Worm (Caenorhabditis elegans): ENCODE measurements around the gene C42D4.19.
A peak's percentile ranks its signal among the peaks of the same experiment; 100 is the strongest.

Gene C42D4.19

ce11 chrIV:7175346-7175745 is at the start of gene C42D4.19:
TSS of gene C42D4.19 (plus strand) at chrIV:7175646.
- TF ChIP-seq hmg-11 (tag; optimal IDR thresholded peaks at IDR 0.05) (no peak), nhr-77 (tag; optimal IDR thresholded peaks at IDR 0.05) (no peak), pqm-1 (tag; optimal IDR thresholded peaks at IDR 0.05) (no peak), fos-1 (tag; optimal IDR thresholded peaks at IDR 0.05) (no peak), ztf-11 (tag; optimal IDR thresholded peaks at IDR 0.05) (no peak)

DNA sequence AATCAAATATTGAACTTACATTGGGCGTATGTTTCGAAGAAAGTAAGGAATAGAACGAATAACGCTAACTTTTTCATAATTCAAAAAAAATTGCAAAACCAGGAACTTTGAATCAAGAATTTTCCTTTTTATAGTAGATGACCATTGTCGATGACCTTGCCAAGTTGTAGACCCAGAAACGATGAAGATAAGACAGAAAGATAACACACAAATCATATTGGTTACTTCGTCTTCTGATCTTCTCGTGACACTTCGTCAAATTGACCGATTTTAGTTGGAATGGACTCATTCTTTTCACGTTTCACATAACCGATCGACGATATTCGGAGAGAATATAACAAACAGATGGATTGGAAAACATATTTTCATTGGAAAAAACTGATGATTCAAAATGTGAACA is 43.7 kb upstream of the C42D4.19 start, which contains the start of gene grsp-3:
grsp-3 (minus strand) TSS at position 149 of the 400 bp plus-strand sequence.
- TF ChIP-seq ceh-28 (tag; optimal IDR thresholded peaks at IDR 0.05): peak; percentile 38
- no peak for TF ChIP-seq ama-1 (optimal IDR thresholded peaks at IDR 0.05)
- TF ChIP-seq elt-1 (tag; optimal IDR thresholded peaks at IDR 0.05): peak; percentile 46
- peak in 1 of 3 experiments; percentile 61 for TF ChIP-seq elt-3 (tag; optimal IDR thresholded peaks at IDR 0.05)
- TF ChIP-seq nhr-25 (tag; optimal IDR thresholded peaks at IDR 0.05): peak; percentile 77
- peak; percentile 89 for TF ChIP-seq nhr-23 (tag; optimal IDR thresholded peaks at IDR 0.05)
- no peak for TF ChIP-seq lin-15B (tag; optimal IDR thresholded peaks at IDR 0.05)
- no peak for TF ChIP-seq jun-1 (tag; optimal IDR thresholded peaks at IDR 0.05)

DNA sequence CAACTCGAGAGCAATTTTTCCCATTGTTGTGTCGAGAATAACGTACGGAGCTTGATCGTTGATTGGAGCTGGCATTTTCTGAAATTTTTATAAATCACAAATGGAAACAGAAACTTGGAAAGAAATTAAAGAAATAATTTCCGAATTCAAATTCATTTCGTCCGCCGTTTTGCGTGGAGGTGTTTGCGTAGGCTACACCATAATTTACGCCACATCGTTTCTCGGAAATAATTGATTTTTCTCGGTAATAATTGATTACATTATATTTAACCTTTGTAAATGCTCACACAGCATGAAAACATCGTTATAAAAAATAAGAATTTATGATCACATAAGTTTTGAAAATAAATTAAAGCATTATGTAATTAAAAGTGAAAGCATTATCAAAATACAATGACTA is 42.3 kb upstream of the C42D4.19 start, which contains the start of gene cyn-12:
cyn-12 (minus strand) TSS at position 78 of the 400 bp plus-strand sequence.
- TF ChIP-seq nhr-43 (tag; optimal IDR thresholded peaks at IDR 0.05; ENCODE audit: poor library complexity, severe bottlenecking) (no peak), ceh-9 (tag; optimal IDR thresholded peaks at IDR 0.05) (no peak), elt-1 (tag; optimal IDR thresholded peaks at IDR 0.05) (no peak), ceh-28 (tag; optimal IDR thresholded peaks at IDR 0.05) (peak; percentile 66), ama-1 (optimal IDR thresholded peaks at IDR 0.05) (no peak), nhr-28 (tag; optimal IDR thresholded peaks at IDR 0.05) (no peak), fkh-10 (GFP tag; optimal IDR thresholded peaks at IDR 0.05) (no peak), unc-62 (GFP tag; optimal IDR thresholded peaks at IDR 0.05) (no peak), nhr-76 (tag; optimal IDR thresholded peaks at IDR 0.05) (no peak), ceh-16 (tag; optimal IDR thresholded peaks at IDR 0.05) (no peak), nfya-1 (tag; optimal IDR thresholded peaks at IDR 0.05; ENCODE audit: insufficient read depth) (no peak), aly-2 (tag; optimal IDR thresholded peaks at IDR 0.05) (no peak), nhr-12 (tag; optimal IDR thresholded peaks at IDR 0.05) (no peak), mdl-1 (tag; optimal IDR thresholded peaks at IDR 0.05) (no peak), ztf-4 (tag; optimal IDR thresholded peaks at IDR 0.05) (no peak), jun-1 (tag; optimal IDR thresholded peaks at IDR 0.05) (no peak), unc-39 (tag; optimal IDR thresholded peaks at IDR 0.05) (no peak), eor-1 (tag; optimal IDR thresholded peaks at IDR 0.05) (no peak), nhr-23 (tag; optimal IDR thresholded peaks at IDR 0.05) (peak; percentile 36), pqm-1 (tag; optimal IDR thresholded peaks at IDR 0.05) (peak; percentile 6), lin-15B (tag; optimal IDR thresholded peaks at IDR 0.05) (no peak), daf-12 (tag; optimal IDR thresholded peaks at IDR 0.05) (no peak), nhr-67 (tag; optimal IDR thresholded peaks at IDR 0.05) (no peak), hmg-11 (tag; optimal IDR thresholded peaks at IDR 0.05) (peak; percentile 40)

- TF ChIP-seq lin-15B (tag; optimal IDR thresholded peaks at IDR 0.05) (no peak), unc-62 (GFP tag; optimal IDR thresholded peaks at IDR 0.05) (no peak), ztf-11 (tag; optimal IDR thresholded peaks at IDR 0.05) (no peak), tbx-2 (tag; optimal IDR thresholded peaks at IDR 0.05) (no peak), jun-1 (tag; optimal IDR thresholded peaks at IDR 0.05) (no peak), ama-1 (optimal IDR thresholded peaks at IDR 0.05) (no peak), nhr-76 (tag; optimal IDR thresholded peaks at IDR 0.05) (no peak), elt-2 (tag; optimal IDR thresholded peaks at IDR 0.05) (no peak), egl-27 (tag; optimal IDR thresholded peaks at IDR 0.05) (no peak)
Measured at ce11 chrIV:7133983-7134382, 41.5 kb upstream of the C42D4.19 start, which contains the start of gene mutd-1. TSS of gene mutd-1 (minus strand) at chrIV:7134083.

DNA sequence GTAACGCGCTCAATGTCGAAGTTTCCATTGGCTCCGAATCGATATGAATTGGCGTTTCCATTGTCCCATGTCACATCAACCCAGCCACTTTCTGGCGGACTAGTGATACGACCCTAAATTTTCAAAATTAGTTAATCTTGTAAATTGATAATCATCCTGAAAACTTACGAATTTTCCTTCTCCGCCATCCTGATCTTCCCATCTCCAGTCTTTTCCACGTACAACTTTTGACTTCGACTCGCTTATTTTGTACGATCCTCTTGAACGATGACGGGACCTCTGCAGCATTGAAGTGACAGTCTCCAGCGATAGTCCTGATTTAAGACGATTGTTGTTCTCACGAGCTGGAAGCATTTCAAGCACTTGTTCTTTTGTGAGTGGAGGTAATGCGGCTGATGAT is 36.3 kb upstream of the C42D4.19 start:
- no peak for TF ChIP-seq elt-1 (tag; optimal IDR thresholded peaks at IDR 0.05)
- TF ChIP-seq hmg-11 (tag; optimal IDR thresholded peaks at IDR 0.05): no peak
- no peak for TF ChIP-seq nhr-43 (tag; optimal IDR thresholded peaks at IDR 0.05; ENCODE audit: poor library complexity, severe bottlenecking)
- no peak for TF ChIP-seq nhr-28 (tag; optimal IDR thresholded peaks at IDR 0.05)
- no peak for TF ChIP-seq ZK546.5 (tag; optimal IDR thresholded peaks at IDR 0.05)
- TF ChIP-seq pha-4 (tag; optimal IDR thresholded peaks at IDR 0.05): no peak
- no peak for TF ChIP-seq mdl-1 (tag; optimal IDR thresholded peaks at IDR 0.05)
- TF ChIP-seq mml-1 (tag; optimal IDR thresholded peaks at IDR 0.05): no peak
- TF ChIP-seq jun-1 (tag; optimal IDR thresholded peaks at IDR 0.05): no peak
- no peak for TF ChIP-seq sea-2 (GFP tag; optimal IDR thresholded peaks at IDR 0.05)
- no peak for TF ChIP-seq fkh-2 (tag; optimal IDR thresholded peaks at IDR 0.05)
- no peak for TF ChIP-seq R02D3.7 (tag; optimal IDR thresholded peaks at IDR 0.05)

All from whole organism, L3 larva.